Fruit fly (Drosophila melanogaster): ENCODE data around the gene Dim1.
A peak's percentile ranks its signal among the peaks of the same experiment; 100 is the strongest.

DNA sequence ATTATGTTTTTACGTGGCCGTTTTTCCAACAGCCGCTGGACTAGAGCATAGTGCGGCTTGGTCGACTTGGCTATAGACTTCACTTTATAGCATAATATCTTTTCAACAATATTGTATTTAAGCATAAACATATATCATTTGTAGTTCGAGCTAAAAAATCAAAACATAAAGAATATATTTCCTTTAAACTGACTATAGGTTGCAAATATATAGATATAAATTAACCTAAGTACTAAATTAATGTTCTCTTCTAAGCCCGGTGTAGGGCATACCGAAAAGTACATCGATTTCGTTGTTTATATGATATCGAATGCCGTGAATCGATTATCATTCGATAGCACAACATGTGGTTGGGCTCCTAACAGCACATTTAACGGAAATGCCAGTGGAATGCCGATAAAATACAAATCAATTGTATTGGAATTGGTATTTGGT is 45.5 kb downstream of the Dim1 start, which contains the start of gene MFS18:
- TF ChIP-seq CG10348 (GFP tag; IDR thresholded peaks at IDR 0.05) (peak; percentile 81), CG12605 (GFP tag; IDR thresholded peaks at IDR 0.05) (peak; percentile 98), CG8301 (tag; optimal IDR thresholded peaks at IDR 0.05) (peak; percentile 99), CG8159 (tag; optimal IDR thresholded peaks at IDR 0.05) (peak; percentile 99), CG17806 (tag; optimal IDR thresholded peaks at IDR 0.05) (peak; percentile 100), gl (tag; optimal IDR thresholded peaks at IDR 0.05) (peak; percentile 96), D1 (tag; optimal IDR thresholded peaks at IDR 0.05) (peak; percentile 99), Pif1B (GFP tag; optimal IDR thresholded peaks at IDR 0.05) (peak; percentile 96), EcR (GFP tag; optimal IDR thresholded peaks at IDR 0.05) (peak; percentile 30), CG13204 (GFP tag; optimal IDR thresholded peaks at IDR 0.05) (no peak), Ets98B (GFP tag; IDR thresholded peaks at IDR 0.05) (peak; percentile 99), rn (GFP tag; IDR thresholded peaks at IDR 0.05) (peak; percentile 98)
